Worm (Caenorhabditis elegans) whole organism, young adult: ENCODE data around the gene C44B7.7.

Experiments used
- B0019.2 ChIP-seq: fragments of 200-800 bp; sonication (Bioruptor generic); conservative IDR thresholded peaks from 2 replicates; pipeline ENCODE4 v1.3.6; 2022; ENCODE audit warnings: missing genetic modification reagents, missing genetic modification characterization, missing compliant biosample characterization
- B0035.1 ChIP-seq: sonication (generic microtip); optimal IDR thresholded peaks from 2 replicates; lab custom pipeline; 2016; ENCODE audit warnings: missing genetic modification characterization, mild to moderate bottlenecking, missing compliant biosample characterization, missing genotype, missing genetic modification reagents
- D2030.7 ChIP-seq: fragments of 200-800 bp; sonication (Bioruptor generic); IDR thresholded peaks from 2 replicates; pipeline ENCODE4 v1.3.6; 2022; ENCODE audit warnings: missing genetic modification reagents, missing genetic modification characterization, missing compliant biosample characterization
- F33H1.4 ChIP-seq: fragments of 200-800 bp; sonication (Bioruptor generic); IDR thresholded peaks from 2 replicates; pipeline ENCODE4 v1.3.6; 2022; ENCODE audit warnings: missing genetic modification reagents, missing genetic modification characterization, missing compliant biosample characterization
- F39B2.1 ChIP-seq: fragments of 200-800 bp; sonication (Bioruptor generic); IDR thresholded peaks from 2 replicates; pipeline ENCODE4 v1.3.6; 2022; ENCODE audit warnings: missing genetic modification reagents, missing genetic modification characterization, missing compliant biosample characterization
- Y79H2A.3 ChIP-seq: fragments of 200-800 bp; sonication (Bioruptor generic); conservative IDR thresholded peaks from 2 replicates; pipeline ENCODE4 v1.3.6; 2022; ENCODE audit warnings: missing genetic modification reagents, missing genetic modification characterization, missing compliant biosample characterization
- aptf-3 ChIP-seq: fragments of 200-800 bp; sonication (Bioruptor generic); IDR thresholded peaks from 2 replicates; pipeline ENCODE4 v1.3.6; 2022; ENCODE audit warnings: missing genetic modification characterization, missing compliant biosample characterization
- athp-1 ChIP-seq: sonication (generic microtip); optimal IDR thresholded peaks from 2 replicates; lab custom pipeline; 2017; ENCODE audit warnings: mild to moderate bottlenecking, missing genetic modification characterization, missing compliant biosample characterization
- attf-5 ChIP-seq: fragments of 200-800 bp; sonication (Bioruptor generic); optimal IDR thresholded peaks from 2 replicates; lab custom pipeline; 2018; ENCODE audit warnings: mild to moderate bottlenecking, missing genetic modification characterization, missing compliant biosample characterization
- bed-1 ChIP-seq: fragments of 200-800 bp; sonication (Bioruptor generic); IDR thresholded peaks from 2 replicates; pipeline ENCODE4 v1.3.6; 2022; ENCODE audit warnings: missing genetic modification reagents, missing genetic modification characterization, missing compliant biosample characterization
- bed-2 ChIP-seq: fragments of 200-800 bp; sonication (Bioruptor generic); IDR thresholded peaks from 2 replicates; pipeline ENCODE4 v1.3.6; 2022; ENCODE audit warnings: missing genetic modification reagents, missing genetic modification characterization, missing compliant biosample characterization
- ccch-3 ChIP-seq: fragments of 200-800 bp; sonication (Bioruptor generic); optimal IDR thresholded peaks from 2 replicates; lab custom pipeline; 2018; ENCODE audit warnings: mild to moderate bottlenecking, missing genetic modification characterization, missing compliant biosample characterization
- cebp-1 ChIP-seq, 2 experiments: fragments of 200-800 bp in 1 of 2; sonication (Bioruptor generic) in 1 of 2; sonication (generic microtip) in 1 of 2; IDR thresholded peaks in 1 of 2; optimal IDR thresholded peaks in 1 of 2; 2 replicates each; pipeline versions ENCODE4 v1.3.6 to Lab custom; 2017 to 2022; ENCODE audit warnings: missing compliant biosample characterization in 2 of 2, missing genetic modification characterization in 2 of 2, mild to moderate bottlenecking in 1 of 2, missing genetic modification reagents in 1 of 2, moderate library complexity in 1 of 2
- cebp-2 ChIP-seq: fragments of 200-800 bp; sonication (Bioruptor generic); IDR thresholded peaks from 2 replicates; pipeline ENCODE4 v1.3.6; 2022; ENCODE audit warnings: missing genetic modification characterization, missing compliant biosample characterization
- ceh-27 ChIP-seq: fragments of 200-800 bp; sonication (Bioruptor generic); optimal IDR thresholded peaks from 2 replicates; lab custom pipeline; 2018; ENCODE audit warnings: mild to moderate bottlenecking, missing genetic modification characterization, moderate library complexity, missing compliant biosample characterization
- chd-7 ChIP-seq: sonication (generic microtip); optimal IDR thresholded peaks from 2 replicates; lab custom pipeline; 2016; ENCODE audit warnings: mild to moderate bottlenecking, missing genetic modification characterization, moderate library complexity, missing compliant biosample characterization
- egl-18 ChIP-seq: fragments of 200-800 bp; sonication (Bioruptor generic); IDR thresholded peaks from 2 replicates; pipeline ENCODE4 v1.3.6; 2022; ENCODE audit warnings: missing genetic modification reagents, missing genetic modification characterization, missing compliant biosample characterization
- egrh-3 ChIP-seq: fragments of 200-800 bp; sonication (Bioruptor generic); IDR thresholded peaks from 2 replicates; pipeline ENCODE4 v1.3.6; 2022; ENCODE audit warnings: missing genetic modification reagents, missing genetic modification characterization, missing compliant biosample characterization
- fkh-3 ChIP-seq: sonication (generic microtip); optimal IDR thresholded peaks from 2 replicates; lab custom pipeline; 2016; ENCODE audit warnings: mild to moderate bottlenecking, missing genetic modification characterization, missing compliant biosample characterization
- gei-17 ChIP-seq: fragments of 200-800 bp; sonication (Bioruptor generic); optimal IDR thresholded peaks from 2 replicates; lab custom pipeline; 2018; ENCODE audit warnings: mild to moderate bottlenecking, missing genetic modification characterization, missing compliant biosample characterization
- him-1 ChIP-seq: sonication (generic microtip); optimal IDR thresholded peaks from 2 replicates; lab custom pipeline; 2016; ENCODE audit warnings: missing genotype, missing genetic modification reagents, missing genetic modification characterization, missing compliant biosample characterization
- hlh-26 ChIP-seq: fragments of 200-800 bp; sonication (Bioruptor generic); conservative IDR thresholded peaks from 2 replicates; pipeline ENCODE4 v1.3.6; 2022; ENCODE audit warnings: missing genetic modification reagents, missing genetic modification characterization, missing compliant biosample characterization
- hsf-1 ChIP-seq: fragments of 200-800 bp; sonication (Bioruptor generic); IDR thresholded peaks from 2 replicates; pipeline ENCODE4 v1.3.6; 2022; ENCODE audit warnings: missing genetic modification reagents, missing genetic modification characterization, missing compliant biosample characterization
- lin-35 ChIP-seq, 3 experiments: fragments of 150-350 bp in 2 of 3; sonication (generic microtip) in 1 of 3; optimal IDR thresholded peaks; 2 replicates each; lab custom pipeline; 2014 to 2018; ENCODE audit warnings: missing biosample characterization in 3 of 3, missing genetic modification characterization in 3 of 3, missing genetic modification reagents in 3 of 3
- lin-54 ChIP-seq: fragments of 200-800 bp; sonication (Bioruptor generic); optimal IDR thresholded peaks from 2 replicates; lab custom pipeline; 2018; ENCODE audit warnings: mild to moderate bottlenecking, missing genetic modification characterization, missing compliant biosample characterization
- lsl-1 ChIP-seq: fragments of 200-800 bp; sonication (Bioruptor generic); optimal IDR thresholded peaks from 2 replicates; lab custom pipeline; 2018; ENCODE audit warnings: mild to moderate bottlenecking, missing genetic modification characterization, moderate library complexity, missing compliant biosample characterization
- madf-10 ChIP-seq: sonication (generic microtip); optimal IDR thresholded peaks from 2 replicates; lab custom pipeline; 2016; ENCODE audit warnings: mild to moderate bottlenecking, missing genetic modification characterization, missing compliant biosample characterization
- madf-3 ChIP-seq: fragments of 200-800 bp; sonication (Bioruptor generic); IDR thresholded peaks from 2 replicates; pipeline ENCODE4 v1.3.6; 2022; ENCODE audit warnings: missing genetic modification reagents, missing genetic modification characterization, missing compliant biosample characterization
- madf-6 ChIP-seq: fragments of 200-800 bp; sonication (Bioruptor generic); IDR thresholded peaks from 2 replicates; pipeline ENCODE4 v1.3.6; 2022; ENCODE audit warnings: missing genetic modification reagents, missing genetic modification characterization, missing compliant biosample characterization
- madf-8 ChIP-seq: fragments of 200-800 bp; sonication (Bioruptor generic); conservative IDR thresholded peaks from 2 replicates; pipeline ENCODE4 v1.3.6; 2022; ENCODE audit warnings: missing genetic modification reagents, missing genetic modification characterization, missing compliant biosample characterization
- mcd-1 ChIP-seq: fragments of 200-800 bp; sonication (Bioruptor generic); IDR thresholded peaks from 2 replicates; pipeline ENCODE4 v1.3.6; 2022; ENCODE audit warnings: missing genetic modification reagents, missing genetic modification characterization, missing compliant biosample characterization
- nfya-2 ChIP-seq: fragments of 200-800 bp; sonication (Bioruptor generic); IDR thresholded peaks from 2 replicates; pipeline ENCODE4 v1.3.6; 2022; ENCODE audit warnings: missing genetic modification reagents, missing genetic modification characterization, missing compliant biosample characterization
- nhr-27 ChIP-seq: fragments of 200-800 bp; sonication (Bioruptor generic); optimal IDR thresholded peaks from 2 replicates; lab custom pipeline; 2018; ENCODE audit warnings: mild to moderate bottlenecking, missing genetic modification characterization, moderate library complexity, missing compliant biosample characterization
- nhr-80 ChIP-seq: sonication (generic microtip); optimal IDR thresholded peaks from 2 replicates; lab custom pipeline; 2016; ENCODE audit warnings: missing genetic modification characterization, missing compliant biosample characterization
- nhr-90 ChIP-seq: sonication (generic microtip); optimal IDR thresholded peaks from 2 replicates; lab custom pipeline; 2016; ENCODE audit warnings: missing genotype, mild to moderate bottlenecking, missing genetic modification characterization, missing compliant biosample characterization
- rec-8 ChIP-seq, 2 experiments: sonication (generic microtip); optimal IDR thresholded peaks; 2 replicates each; lab custom pipeline; 2016; ENCODE audit warnings: mild to moderate bottlenecking in 2 of 2, missing genetic modification characterization in 2 of 2, missing genetic modification reagents in 2 of 2, missing genotype in 2 of 2, missing biosample characterization in 1 of 2, missing compliant biosample characterization in 1 of 2, moderate library complexity in 1 of 2
- rpc-1 ChIP-seq, 2 experiments: fragments of 150-350 bp in 1 of 2; sonication (generic microtip) in 1 of 2; optimal IDR thresholded peaks; 2 replicates each; lab custom pipeline; 2014 to 2018; ENCODE audit warnings: missing biosample characterization in 1 of 2, missing genetic modification characterization in 1 of 2, missing genetic modification reagents in 1 of 2, missing genotype in 1 of 2
- snpc-1.1 ChIP-seq: sonication (generic microtip); optimal IDR thresholded peaks from 2 replicates; lab custom pipeline; 2017; ENCODE audit warnings: missing genetic modification characterization, mild to moderate bottlenecking, missing compliant biosample characterization, antibody characterized with exemption, moderate library complexity, missing genotype, missing genetic modification reagents; ENCODE audit not compliant: insufficient read depth
- snpc-1.3 ChIP-seq: sonication (generic microtip); optimal IDR thresholded peaks from 2 replicates; lab custom pipeline; 2017; ENCODE audit warnings: missing genetic modification characterization, mild to moderate bottlenecking, missing compliant biosample characterization, antibody characterized with exemption, moderate library complexity, missing genotype, missing genetic modification reagents; ENCODE audit not compliant: insufficient read depth
- snpc-3.4 ChIP-seq: sonication (generic microtip); optimal IDR thresholded peaks from 2 replicates; lab custom pipeline; 2017; ENCODE audit warnings: missing genetic modification characterization, mild to moderate bottlenecking, missing compliant biosample characterization, antibody characterized with exemption, moderate library complexity, missing genotype, missing genetic modification reagents
- tbp1 ChIP-seq: fragments of 200-800 bp; sonication (Bioruptor generic); optimal IDR thresholded peaks from 2 replicates; lab custom pipeline; 2018; ENCODE audit warnings: mild to moderate bottlenecking, missing genetic modification characterization, missing compliant biosample characterization
- xnd-1 ChIP-seq: sonication (generic microtip); optimal IDR thresholded peaks from 2 replicates; lab custom pipeline; 2016; ENCODE audit warnings: missing genotype, missing genetic modification reagents, missing genetic modification characterization, missing compliant biosample characterization
- zfh-2 ChIP-seq: fragments of 200-800 bp; sonication (Bioruptor generic); conservative IDR thresholded peaks from 2 replicates; pipeline ENCODE4 v1.3.6; 2022; ENCODE audit warnings: missing genetic modification reagents, missing genetic modification characterization, missing compliant biosample characterization
- ztf-18 ChIP-seq: sonication (generic microtip); optimal IDR thresholded peaks from 2 replicates; lab custom pipeline; 2016; ENCODE audit warnings: missing genotype, mild to moderate bottlenecking, missing genetic modification characterization, missing compliant biosample characterization
- ztf-22 ChIP-seq: fragments of 200-800 bp; sonication (Bioruptor generic); optimal IDR thresholded peaks from 2 replicates; lab custom pipeline; 2018; ENCODE audit warnings: mild to moderate bottlenecking, missing genetic modification characterization, moderate library complexity, missing compliant biosample characterization
- ztf-28 ChIP-seq: fragments of 200-800 bp; sonication (Bioruptor generic); IDR thresholded peaks from 2 replicates; pipeline ENCODE4 v1.3.6; 2022; ENCODE audit warnings: missing genetic modification reagents, missing genetic modification characterization, missing compliant biosample characterization

Gene C44B7.7

ce11 chrII:6888211-6888610, 8.2 kb upstream of the C44B7.7 start:
- TF ChIP-seq hsf-1 (GFP tag; lab: Robert Waterston, UW) (0 out of 2 replicates have a peak, but pooled peaks have one; percentile 19), aptf-3 (GFP tag; lab: Robert Waterston, UW) (no peak), madf-10 (peak; percentile 61), D2030.7 (GFP tag; lab: Robert Waterston, UW) (no peak), nhr-90 (tag; lab: Kevin White, UChicago) (peak; percentile 60), madf-6 (GFP tag; lab: Robert Waterston, UW) (no peak), him-1 (tag; lab: Kevin White, UChicago) (peak; percentile 44), B0019.2 (GFP tag; lab: Robert Waterston, UW) (0 out of 2 replicates have a peak, but pooled peaks have one; percentile 21), snpc-3.4 (tag; lab: Kevin White, UChicago) (no peak), rec-8 (tag; optimal IDR thresholded peaks at IDR 0.05; lab: Kevin White, UChicago) (no peak), F39B2.1 (GFP tag; lab: Robert Waterston, UW) (no peak), lin-54 (GFP tag; lab: Kevin White, UChicago) (peak; percentile 44), cebp-2 (GFP tag; lab: Robert Waterston, UW) (0 out of 2 replicates have a peak, but pooled peaks have one; percentile 24), bed-1 (GFP tag; lab: Robert Waterston, UW) (no peak), ceh-27 (GFP tag; lab: Kevin White, UChicago) (no peak), mcd-1 (GFP tag; lab: Robert Waterston, UW) (no peak), athp-1 (tag; lab: Kevin White, UChicago) (peak; percentile 56), xnd-1 (tag; lab: Kevin White, UChicago) (no peak), hlh-26 (GFP tag; lab: Robert Waterston, UW) (no peak), F33H1.4 (GFP tag; lab: Robert Waterston, UW) (no peak), zfh-2 (no peak), fkh-3 (tag; lab: Kevin White, UChicago) (no peak), gei-17 (GFP tag; lab: Kevin White, UChicago) (no peak), madf-8 (GFP tag; lab: Robert Waterston, UW) (no peak), bed-2 (GFP tag; lab: Robert Waterston, UW) (no peak), Y79H2A.3 (GFP tag; lab: Robert Waterston, UW) (no peak), ztf-22 (GFP tag; lab: Kevin White, UChicago) (no peak), snpc-1.1 (no peak), snpc-1.3 (tag; lab: Kevin White, UChicago) (no peak), egl-18 (no peak), lin-35 (GFP tag; optimal IDR thresholded peaks at IDR 0.05; lab: Kevin White, UChicago) (peak in 1 of 3 experiments; percentile 32), ztf-18 (tag; lab: Kevin White, UChicago) (no peak), nhr-27 (tag; lab: Kevin White, UChicago) (no peak), tbp1 (GFP tag; lab: Kevin White, UChicago) (peak; percentile 59), ccch-3 (GFP tag; lab: Kevin White, UChicago) (no peak), ztf-28 (GFP tag; lab: Robert Waterston, UW) (no peak), madf-3 (GFP tag; lab: Robert Waterston, UW) (0 out of 2 replicates have a peak, but pooled peaks have one; percentile 49), egrh-3 (no peak), nhr-80 (tag; lab: Kevin White, UChicago) (peak; percentile 39), chd-7 (tag; lab: Kevin White, UChicago) (peak; percentile 21), attf-5 (GFP tag; lab: Kevin White, UChicago) (no peak), cebp-1 (GFP tag; IDR thresholded peaks at IDR 0.05; lab: Robert Waterston, UW) (0 out of 2 replicates have a peak, but pooled peaks have one; percentile 45), cebp-1 (tag; optimal IDR thresholded peaks at IDR 0.05; lab: Kevin White, UChicago) (peak; percentile 82), nfya-2 (GFP tag; lab: Robert Waterston, UW) (no peak), rpc-1 (optimal IDR thresholded peaks at IDR 0.05; lab: Kevin White, UChicago) (no peak), rpc-1 (tag; optimal IDR thresholded peaks at IDR 0.05; lab: Kevin White, UChicago) (no peak), lsl-1 (GFP tag; lab: Kevin White, UChicago) (no peak), B0035.1 (tag; lab: Kevin White, UChicago) (no peak)
